Comparison of ENCODE assay signal across 1 fruit fly cellular context in genomic region chr3L:14410892-14411291, dm6.
TF ChIP-seq lines count a peak whose summit lies in the region.

No protein-coding gene starts in this region.

TF ChIP-seq in whole organism, embryonic, 481 proteins besides CTCF, POLR2A, EP300 and RAD21 (continued from another document):
- TF ChIP-seq CG10366 (GFP tag; IDR thresholded peaks at IDR 0.05; lab: Robert Waterston, UW): peak; percentile 18; the same call in 1 of the 2 replicates
- no peak for TF ChIP-seq sd (tag; optimal IDR thresholded peaks at IDR 0.05; lab: Kevin White, UChicago)
- TF ChIP-seq row (GFP tag; IDR thresholded peaks at IDR 0.05; lab: Robert Waterston, UW): peak; percentile 85
- TF ChIP-seq crp (GFP tag; optimal IDR thresholded peaks at IDR 0.05; lab: Kevin White, UChicago): peak; percentile 5 to 83
- peak; percentile 38; the same call in 1 of the 2 replicates for TF ChIP-seq CG1024 (GFP tag; IDR thresholded peaks at IDR 0.05; lab: Robert Waterston, UW)
- peak; percentile 64; the same call in 1 of the 2 replicates for TF ChIP-seq ara (GFP tag; IDR thresholded peaks at IDR 0.05; lab: Robert Waterston, UW)
- peak; percentile 34 for TF ChIP-seq nom (GFP tag; optimal IDR thresholded peaks at IDR 0.05; lab: Kevin White, UChicago)
- peak; percentile 7 for TF ChIP-seq CG17385 (GFP tag; optimal IDR thresholded peaks at IDR 0.05; lab: Kevin White, UChicago)
- TF ChIP-seq H2.0 (GFP tag; IDR thresholded peaks at IDR 0.05; lab: Robert Waterston, UW): 0 out of 2 replicates have a peak, but pooled peaks have one; percentile 17
- peak; percentile 42 for TF ChIP-seq CG7839 (tag; optimal IDR thresholded peaks at IDR 0.05; lab: Kevin White, UChicago)
- peak; percentile 35 for TF ChIP-seq fd102C (GFP tag; optimal IDR thresholded peaks at IDR 0.05; lab: Kevin White, UChicago)
- TF ChIP-seq unpg (GFP tag; optimal IDR thresholded peaks at IDR 0.05; lab: Kevin White, UChicago): peak; percentile 60
- no peak for TF ChIP-seq lov (optimal IDR thresholded peaks at IDR 0.05; lab: Kevin White, UChicago)
- peak; percentile 58; the same call in 1 of the 3 replicates for TF ChIP-seq lov (GFP tag; IDR thresholded peaks at IDR 0.05; lab: Robert Waterston, UW)
- TF ChIP-seq CG9727 (GFP tag; optimal IDR thresholded peaks at IDR 0.05; lab: Kevin White, UChicago): peak; percentile 11
- TF ChIP-seq wdn (GFP tag; IDR thresholded peaks at IDR 0.05; lab: Robert Waterston, UW): no peak
- 0 out of 2 replicates have a peak, but pooled peaks have one; percentile 26 for TF ChIP-seq CG14441 (GFP tag; IDR thresholded peaks at IDR 0.05; lab: Robert Waterston, UW)
- TF ChIP-seq stc (GFP tag; IDR thresholded peaks at IDR 0.05; lab: Robert Waterston, UW): peak; percentile 45; the same call in 1 of the 2 replicates
- TF ChIP-seq CG32532 (GFP tag; IDR thresholded peaks at IDR 0.05; lab: Robert Waterston, UW): peak; percentile 46; the same call in 1 of the 2 replicates
- no peak for TF ChIP-seq CG11560 (tag; IDR thresholded peaks at IDR 0.05; lab: Robert Waterston, UW)
- peak; percentile 57; the same call in 2 of the 3 replicates for TF ChIP-seq Optix (GFP tag; IDR thresholded peaks at IDR 0.05; lab: Robert Waterston, UW)
- peak; percentile 8; the same call in 1 of the 3 replicates for TF ChIP-seq CG7357 (GFP tag; IDR thresholded peaks at IDR 0.05; lab: Robert Waterston, UW)
- peak; percentile 24 for TF ChIP-seq onecut (GFP tag; IDR thresholded peaks at IDR 0.05; lab: Robert Waterston, UW)
- TF ChIP-seq CG14014 (GFP tag; IDR thresholded peaks at IDR 0.05; lab: Robert Waterston, UW): peak; percentile 59; the same call in 1 of the 2 replicates
- TF ChIP-seq CG2875 (GFP tag; optimal IDR thresholded peaks at IDR 0.05; lab: Kevin White, UChicago): no peak
- peak; percentile 31 for TF ChIP-seq CG9817 (tag; optimal IDR thresholded peaks at IDR 0.05; lab: Kevin White, UChicago)
- TF ChIP-seq gem (tag; optimal IDR thresholded peaks at IDR 0.05; lab: Kevin White, UChicago): peak; percentile 66
- TF ChIP-seq corto (GFP tag; optimal IDR thresholded peaks at IDR 0.05; lab: Kevin White, UChicago): peak; percentile 6
- peak; percentile 33 for TF ChIP-seq Spps (tag; optimal IDR thresholded peaks at IDR 0.05; lab: Kevin White, UChicago)
- TF ChIP-seq h (optimal IDR thresholded peaks at IDR 0.05; lab: Kevin White, UChicago): no peak
- peak; percentile 47; the same call in 1 of the 2 replicates for TF ChIP-seq CG6689 (GFP tag; IDR thresholded peaks at IDR 0.05; lab: Robert Waterston, UW)
- TF ChIP-seq seq (GFP tag; IDR thresholded peaks at IDR 0.05; lab: Robert Waterston, UW): peak; percentile 29; the same call in 1 of the 2 replicates
- peak; percentile 36; the same call in 1 of the 3 replicates for TF ChIP-seq otp (GFP tag; IDR thresholded peaks at IDR 0.05; lab: Robert Waterston, UW)
- TF ChIP-seq ssp (GFP tag; IDR thresholded peaks at IDR 0.05; lab: Robert Waterston, UW): no peak
- TF ChIP-seq az2 (GFP tag; optimal IDR thresholded peaks at IDR 0.05; lab: Kevin White, UChicago): peak; percentile 64
- 0 out of 2 replicates have a peak, but pooled peaks have one; percentile 24 for TF ChIP-seq lmd (GFP tag; IDR thresholded peaks at IDR 0.05; lab: Robert Waterston, UW)
- peak; percentile 44 for TF ChIP-seq tap (tag; optimal IDR thresholded peaks at IDR 0.05; lab: Kevin White, UChicago)
- no peak for TF ChIP-seq sim (GFP tag; IDR thresholded peaks at IDR 0.05; lab: Robert Waterston, UW)
- peak; percentile 19 for TF ChIP-seq CG30431 (GFP tag; optimal IDR thresholded peaks at IDR 0.05; lab: Kevin White, UChicago)
- peak; percentile 36 for TF ChIP-seq lab (GFP tag; optimal IDR thresholded peaks at IDR 0.05; lab: Kevin White, UChicago)
- peak; percentile 53 for TF ChIP-seq CG10979 (tag; optimal IDR thresholded peaks at IDR 0.05; lab: Kevin White, UChicago)
- TF ChIP-seq D19A (tag; optimal IDR thresholded peaks at IDR 0.05; lab: Kevin White, UChicago): peak; percentile 22
- TF ChIP-seq CG8388 (GFP tag; optimal IDR thresholded peaks at IDR 0.05; lab: Kevin White, UChicago): peak; percentile 54
- TF ChIP-seq MTF-1 (GFP tag; optimal IDR thresholded peaks at IDR 0.05; lab: Kevin White, UChicago; ENCODE audit: borderline replicate concordance): peak; percentile 14
- TF ChIP-seq CG4282 (GFP tag; optimal IDR thresholded peaks at IDR 0.05; lab: Kevin White, UChicago): no peak
- no peak for TF ChIP-seq CG2678 (tag; optimal IDR thresholded peaks at IDR 0.05; lab: Kevin White, UChicago)
- 0 out of 4 replicates have a peak, but pooled peaks have one; percentile 9 for TF ChIP-seq Gug (GFP tag; IDR thresholded peaks at IDR 0.05; lab: Robert Waterston, UW)
- peak; percentile 42 for TF ChIP-seq ATbp (GFP tag; optimal IDR thresholded peaks at IDR 0.05; lab: Kevin White, UChicago)
- TF ChIP-seq CG7745 (tag; optimal IDR thresholded peaks at IDR 0.05; lab: Kevin White, UChicago): peak; percentile 26
- peak; percentile 5 for TF ChIP-seq fd3F (GFP tag; optimal IDR thresholded peaks at IDR 0.05; lab: Kevin White, UChicago)
- TF ChIP-seq Ptx1 (GFP tag; IDR thresholded peaks at IDR 0.05; lab: Robert Waterston, UW): 0 out of 2 replicates have a peak, but pooled peaks have one; percentile 26
- peak; percentile 74 for TF ChIP-seq zfh1 (GFP tag; IDR thresholded peaks at IDR 0.05; lab: Robert Waterston, UW)
- TF ChIP-seq fd96Cb (tag; optimal IDR thresholded peaks at IDR 0.05; lab: Kevin White, UChicago): peak; percentile 12
- TF ChIP-seq ewg (GFP tag; optimal IDR thresholded peaks at IDR 0.05; lab: Kevin White, UChicago): peak; percentile 19
- peak; percentile 36; the same call in 1 of the 3 replicates for TF ChIP-seq so (GFP tag; IDR thresholded peaks at IDR 0.05; lab: Robert Waterston, UW)
- TF ChIP-seq CG12391 (tag; optimal IDR thresholded peaks at IDR 0.05; lab: Kevin White, UChicago): peak; percentile 57
- TF ChIP-seq CG4424 (GFP tag; optimal IDR thresholded peaks at IDR 0.05; lab: Kevin White, UChicago): peak; percentile 31
- TF ChIP-seq CG15601 (tag; optimal IDR thresholded peaks at IDR 0.05; lab: Kevin White, UChicago): peak; percentile 22
- TF ChIP-seq CG14710 (tag; optimal IDR thresholded peaks at IDR 0.05; lab: Kevin White, UChicago): peak; percentile 24
- TF ChIP-seq E2f2 (GFP tag; IDR thresholded peaks at IDR 0.05; lab: Robert Waterston, UW): 0 out of 2 replicates have a peak, but pooled peaks have one; percentile 8
- peak; percentile 41 for TF ChIP-seq NfI (GFP tag; optimal IDR thresholded peaks at IDR 0.05; lab: Kevin White, UChicago)
- TF ChIP-seq prd (optimal IDR thresholded peaks at IDR 0.05; lab: Kevin White, UChicago): no peak
- peak; percentile 49; the same call in 2 of the 3 replicates for TF ChIP-seq prd (GFP tag; IDR thresholded peaks at IDR 0.05; lab: Robert Waterston, UW)
- no peak for TF ChIP-seq CG11696 (GFP tag; IDR thresholded peaks at IDR 0.05; lab: Robert Waterston, UW)
- TF ChIP-seq CG8359 (GFP tag; optimal IDR thresholded peaks at IDR 0.05; lab: Kevin White, UChicago; ENCODE audit: borderline replicate concordance): no peak
